Worm (Caenorhabditis elegans): ENCODE data around the gene K10B4.1.

DNA sequence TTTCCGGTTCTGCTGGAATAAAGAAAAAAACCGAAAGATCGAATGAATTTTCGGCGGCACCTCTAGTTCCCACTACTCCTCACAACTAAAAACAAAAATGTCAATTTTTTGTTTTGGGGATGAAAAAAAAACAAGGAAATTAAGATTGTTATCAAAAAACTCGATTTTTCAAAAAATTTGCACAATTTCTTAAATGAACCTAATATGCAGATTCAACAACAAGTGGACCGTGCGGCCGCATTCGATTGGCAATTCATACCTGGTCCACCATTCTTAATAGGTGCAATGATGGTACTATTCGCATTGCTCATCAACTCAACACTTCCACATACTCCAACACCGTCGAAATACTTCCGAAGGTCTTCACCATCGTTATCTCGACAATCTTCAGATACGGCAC is 16.2 kb downstream of the K10B4.1 start:
- TF ChIP-seq ref-1 (GFP tag; conservative IDR thresholded peaks at IDR 0.05) (no peak), T22C8.4 (GFP tag; IDR thresholded peaks at IDR 0.05) (no peak), tab-1 (GFP tag; IDR thresholded peaks at IDR 0.05) (no peak), klf-2 (GFP tag; conservative IDR thresholded peaks at IDR 0.05) (no peak)
